Worm (Caenorhabditis elegans): ENCODE results near the gene cdc-48.2.

The cdc-48.2 gene

ce11 chrII:8128273-8129039, 9.8 kb upstream of the cdc-48.2 start (continued):
- peak; percentile 33 for TF ChIP-seq lir-3 (tag; optimal IDR thresholded peaks at IDR 0.05; ENCODE audit: poor library complexity)
- peak; percentile 82 for TF ChIP-seq lin-14 (GFP tag; optimal IDR thresholded peaks at IDR 0.05)
- peak; percentile 92 for TF ChIP-seq nhr-20 (tag; optimal IDR thresholded peaks at IDR 0.05)
- peak; percentile 14 for TF ChIP-seq lin-15B (tag; optimal IDR thresholded peaks at IDR 0.05)
- no peak for TF ChIP-seq ets-5 (GFP tag; IDR thresholded peaks at IDR 0.05)
- TF ChIP-seq unc-30 (tag; optimal IDR thresholded peaks at IDR 0.05), result no peak
- TF ChIP-seq dpl-1 (GFP tag; optimal IDR thresholded peaks at IDR 0.05), result peak; percentile 0 to 53 (median 17)
- TF ChIP-seq fkh-4 (tag; optimal IDR thresholded peaks at IDR 0.05; ENCODE audit: borderline replicate concordance), result no peak
- TF ChIP-seq nhr-84 (tag; optimal IDR thresholded peaks at IDR 0.05), result no peak
- peak; percentile 78 for TF ChIP-seq rnt-1 (tag; optimal IDR thresholded peaks at IDR 0.05)
- peak; percentile 11 for TF ChIP-seq F16B12.6 (tag; optimal IDR thresholded peaks at IDR 0.05)
- TF ChIP-seq grh-1 (GFP tag; IDR thresholded peaks at IDR 0.05), result peak; percentile 70
- TF ChIP-seq efl-1 (optimal IDR thresholded peaks at IDR 0.05), result peak; percentile 6 to 33
- peak; percentile 12 to 58 for TF ChIP-seq efl-1 (GFP tag; optimal IDR thresholded peaks at IDR 0.05 in 1 of 2)
- TF ChIP-seq unc-86 (tag; optimal IDR thresholded peaks at IDR 0.05), result peak; percentile 3
- no peak for TF ChIP-seq alr-1 (tag; optimal IDR thresholded peaks at IDR 0.05; ENCODE audit: borderline replicate concordance)
- TF ChIP-seq efl-3 (GFP tag; optimal IDR thresholded peaks at IDR 0.05), result no peak
- peak; percentile 46 for TF ChIP-seq egl-13 (tag; optimal IDR thresholded peaks at IDR 0.05)
- TF ChIP-seq elt-2 (tag; optimal IDR thresholded peaks at IDR 0.05), result peak; percentile 17
- peak; percentile 87 for TF ChIP-seq snu-23 (GFP tag; optimal IDR thresholded peaks at IDR 0.05)
- TF ChIP-seq fkh-8 (tag; optimal IDR thresholded peaks at IDR 0.05), result peak; percentile 15
- TF ChIP-seq blmp-1 (tag; optimal IDR thresholded peaks at IDR 0.05), result peak; percentile 55
- peak; percentile 41 for TF ChIP-seq nhr-90 (tag; optimal IDR thresholded peaks at IDR 0.05; ENCODE audit: poor library complexity)
- peak; percentile 81 for TF ChIP-seq pag-3 (tag; optimal IDR thresholded peaks at IDR 0.05; ENCODE audit: borderline replicate concordance, insufficient read depth)
- peak; percentile 30 for TF ChIP-seq ceh-90 (tag; optimal IDR thresholded peaks at IDR 0.05)
- no peak for TF ChIP-seq snpc-4 (tag; optimal IDR thresholded peaks at IDR 0.05)
- TF ChIP-seq C34B4.2 (tag; optimal IDR thresholded peaks at IDR 0.05), result no peak
- TF ChIP-seq sptf-1 (tag; optimal IDR thresholded peaks at IDR 0.05), result no peak
- no peak for TF ChIP-seq Y116A8C.19 (tag; optimal IDR thresholded peaks at IDR 0.05; ENCODE audit: borderline replicate concordance)
- peak; percentile 22 for TF ChIP-seq aha-1 (tag; optimal IDR thresholded peaks at IDR 0.05)
- TF ChIP-seq tbx-2 (tag; optimal IDR thresholded peaks at IDR 0.05), result peak; percentile 50
- peak; percentile 69 to 76 for TF ChIP-seq lsy-2 (tag; optimal IDR thresholded peaks at IDR 0.05)
- peak; percentile 30 for TF ChIP-seq nhr-11 (tag; optimal IDR thresholded peaks at IDR 0.05)

ce11 chrII:8129040-8129387, 9.3 kb upstream of the cdc-48.2 start:
- TF ChIP-seq lin-13 (GFP tag; optimal IDR thresholded peaks at IDR 0.05) (peak; percentile 18), efl-1 (optimal IDR thresholded peaks at IDR 0.05) (no peak), efl-1 (GFP tag; optimal IDR thresholded peaks at IDR 0.05 in 1 of 2) (peak in 1 of 2 experiments; percentile 95), egl-27 (tag; optimal IDR thresholded peaks at IDR 0.05) (no peak), dpl-1 (GFP tag; optimal IDR thresholded peaks at IDR 0.05) (peak in 2 of 3 experiments; percentile 6 to 19)

- TF ChIP-seq hlh-4 (tag; optimal IDR thresholded peaks at IDR 0.05) (no peak), nhr-237 (tag; optimal IDR thresholded peaks at IDR 0.05) (no peak), dpl-1 (GFP tag; optimal IDR thresholded peaks at IDR 0.05) (no peak), efl-1 (optimal IDR thresholded peaks at IDR 0.05) (no peak), efl-1 (GFP tag; optimal IDR thresholded peaks at IDR 0.05 in 1 of 2) (no peak), rnt-1 (tag; optimal IDR thresholded peaks at IDR 0.05) (peak; percentile 64), mdl-1 (tag; optimal IDR thresholded peaks at IDR 0.05) (no peak), xbp-1 (tag; optimal IDR thresholded peaks at IDR 0.05) (peak; percentile 3), jun-1 (tag; optimal IDR thresholded peaks at IDR 0.05) (no peak), swsn-7 (tag; optimal IDR thresholded peaks at IDR 0.05) (no peak), nhr-20 (tag; optimal IDR thresholded peaks at IDR 0.05) (peak; percentile 29), lir-3 (tag; optimal IDR thresholded peaks at IDR 0.05; ENCODE audit: poor library complexity) (peak; percentile 3), C34B4.2 (tag; optimal IDR thresholded peaks at IDR 0.05) (no peak), nhr-90 (tag; optimal IDR thresholded peaks at IDR 0.05; ENCODE audit: poor library complexity) (no peak), efl-3 (GFP tag; optimal IDR thresholded peaks at IDR 0.05) (no peak), unc-130 (tag; optimal IDR thresholded peaks at IDR 0.05) (no peak), C04F5.9 (tag; optimal IDR thresholded peaks at IDR 0.05) (no peak), nhr-71 (tag; optimal IDR thresholded peaks at IDR 0.05) (peak; percentile 71), snpc-4 (tag; optimal IDR thresholded peaks at IDR 0.05) (no peak), ets-5 (GFP tag; IDR thresholded peaks at IDR 0.05) (no peak), ztf-11 (tag; optimal IDR thresholded peaks at IDR 0.05) (no peak), lsy-2 (tag; optimal IDR thresholded peaks at IDR 0.05) (peak; percentile 49 to 52), mab-9 (GFP tag; IDR thresholded peaks at IDR 0.05) (no peak)
Measured at ce11 chrII:8129495-8130010, 8.7 kb upstream of the cdc-48.2 start, which contains the start of gene ulp-4. Gene ulp-4, plus strand, starts transcription at chrII:8129960.

All from whole organism, L1 larva.